Fruit fly (Drosophila melanogaster) whole organism, embryonic: ENCODE measurements around the gene Cip4.

ENCODE experiments used
- ATbp ChIP-seq: fragments of 200-800 bp; sonication (Bioruptor generic); optimal IDR thresholded peaks from 2 replicates; lab custom pipeline; 2017; ENCODE audit warnings: missing biosample characterization, mild to moderate bottlenecking, missing genetic modification characterization, missing genetic modification reagents
- BEAF-32 ChIP-seq: fragments of 200-800 bp; sonication (Bioruptor generic); optimal IDR thresholded peaks from 3 replicates; lab custom pipeline; 2017; ENCODE audit warnings: missing biosample characterization, missing genetic modification characterization, mild to moderate bottlenecking, moderate library complexity, missing genetic modification reagents
- CG10209 ChIP-seq: fragments of 200-800 bp; sonication (Bioruptor generic); optimal IDR thresholded peaks from 3 replicates; lab custom pipeline; 2017; ENCODE audit warnings: missing biosample characterization, mild to moderate bottlenecking, missing genetic modification characterization, missing genetic modification reagents
- CG12071 ChIP-seq: fragments of 200-800 bp; sonication (Bioruptor generic); optimal IDR thresholded peaks from 3 replicates; lab custom pipeline; 2018; ENCODE audit warnings: missing biosample characterization, mild to moderate bottlenecking, missing genetic modification characterization
- CG13287 ChIP-seq: fragments of 200-800 bp; sonication (Bioruptor generic); IDR thresholded peaks from 2 replicates; pipeline ENCODE4 v1.3.6; 2022; ENCODE audit warnings: missing biosample characterization, missing genetic modification characterization; ENCODE audit not compliant: partially characterized antibody
- CG13624 ChIP-seq: fragments of 200-800 bp; sonication (Bioruptor generic); optimal IDR thresholded peaks from 2 replicates; lab custom pipeline; 2016; ENCODE audit warnings: missing biosample characterization, missing genetic modification characterization
- CG13775 ChIP-seq: fragments of 200-800 bp; sonication (Bioruptor generic); optimal IDR thresholded peaks from 3 replicates; lab custom pipeline; 2017; ENCODE audit warnings: missing biosample characterization, mild to moderate bottlenecking, missing genetic modification characterization
- CG15479 ChIP-seq: fragments of 200-800 bp; sonication (Bioruptor generic); optimal IDR thresholded peaks from 3 replicates; lab custom pipeline; 2019; ENCODE audit warnings: missing biosample characterization, mild to moderate bottlenecking, missing genetic modification characterization, moderate library complexity
- CG15514 ChIP-seq: fragments of 200-800 bp; sonication (Bioruptor generic); optimal IDR thresholded peaks from 3 replicates; lab custom pipeline; 2017; ENCODE audit warnings: missing biosample characterization, missing genetic modification characterization, mild to moderate bottlenecking, moderate library complexity, missing genetic modification reagents
- CG15601 ChIP-seq: fragments of 200-800 bp; sonication (Bioruptor generic); optimal IDR thresholded peaks from 3 replicates; lab custom pipeline; 2019; ENCODE audit warnings: missing biosample characterization, mild to moderate bottlenecking, missing genetic modification characterization, moderate library complexity
- CG17568 ChIP-seq: fragments of 200-800 bp; sonication (Bioruptor generic); optimal IDR thresholded peaks from 2 replicates; lab custom pipeline; 2018; ENCODE audit warnings: missing biosample characterization, mild to moderate bottlenecking, missing genetic modification characterization, moderate library complexity
- CG17802 ChIP-seq: fragments of 200-800 bp; sonication (Bioruptor generic); optimal IDR thresholded peaks from 2 replicates; lab custom pipeline; 2018; ENCODE audit warnings: missing biosample characterization, mild to moderate bottlenecking, missing genetic modification characterization, moderate library complexity
- CG18262 ChIP-seq: fragments of 200-800 bp; optimal IDR thresholded peaks from 3 replicates; lab custom pipeline; 2019; ENCODE audit warnings: missing biosample characterization, mild to moderate bottlenecking, missing genetic modification characterization, moderate library complexity
- CG18476 ChIP-seq: fragments of 200-800 bp; sonication (Bioruptor generic); optimal IDR thresholded peaks from 2 replicates; lab custom pipeline; 2016; ENCODE audit warnings: missing biosample characterization, mild to moderate bottlenecking, missing genetic modification characterization
- CG30020 ChIP-seq: fragments of 200-800 bp; optimal IDR thresholded peaks from 2 replicates; lab custom pipeline; 2019; ENCODE audit warnings: missing biosample characterization, mild to moderate bottlenecking, missing genetic modification characterization, moderate library complexity
- CG3281 ChIP-seq: fragments of 200-800 bp; sonication (Bioruptor generic); optimal IDR thresholded peaks from 3 replicates; lab custom pipeline; 2017; ENCODE audit warnings: missing biosample characterization, mild to moderate bottlenecking, missing genetic modification characterization
- CG3847 ChIP-seq: fragments of 200-800 bp; sonication (Bioruptor generic); IDR thresholded peaks from 2 replicates; pipeline ENCODE4 v1.3.6; 2022; ENCODE audit warnings: missing biosample characterization, missing genetic modification characterization
- CG6854 ChIP-seq: fragments of 200-800 bp; sonication (Bioruptor generic); optimal IDR thresholded peaks from 3 replicates; lab custom pipeline; 2017; ENCODE audit warnings: missing biosample characterization, mild to moderate bottlenecking, missing genetic modification characterization
- CoRest ChIP-seq: fragments of 200-800 bp; sonication (Bioruptor generic); optimal IDR thresholded peaks from 3 replicates; lab custom pipeline; 2018; ENCODE audit warnings: missing biosample characterization, mild to moderate bottlenecking, missing genetic modification characterization, moderate library complexity
- D19A ChIP-seq: fragments of 200-800 bp; optimal IDR thresholded peaks from 3 replicates; lab custom pipeline; 2019; ENCODE audit warnings: missing biosample characterization, mild to moderate bottlenecking, missing genetic modification characterization, moderate library complexity
- Doc2 ChIP-seq: fragments of 200-800 bp; sonication (Bioruptor generic); IDR thresholded peaks from 2 replicates; pipeline ENCODE4 v1.3.6; 2022; ENCODE audit warnings: missing biosample characterization, missing genetic modification characterization
- Fer3 ChIP-seq: fragments of 200-800 bp; sonication (Bioruptor generic); optimal IDR thresholded peaks from 2 replicates; lab custom pipeline; 2018; ENCODE audit warnings: missing biosample characterization, mild to moderate bottlenecking, missing genetic modification characterization, moderate library complexity
- MESR4 ChIP-seq: fragments of 200-800 bp; sonication (Bioruptor generic); optimal IDR thresholded peaks from 2 replicates; lab custom pipeline; 2018; ENCODE audit warnings: missing biosample characterization, mild to moderate bottlenecking, missing genetic modification characterization, moderate library complexity
- Max ChIP-seq: fragments of 200-800 bp; sonication (Bioruptor generic); optimal IDR thresholded peaks from 2 replicates; lab custom pipeline; 2016; ENCODE audit warnings: missing biosample characterization, mild to moderate bottlenecking, missing genetic modification characterization
- Nf-YC ChIP-seq: fragments of 200-800 bp; optimal IDR thresholded peaks from 3 replicates; lab custom pipeline; 2019; ENCODE audit warnings: missing biosample characterization, mild to moderate bottlenecking, missing genetic modification characterization, moderate library complexity
- Opbp ChIP-seq: fragments of 200-800 bp; sonication (Bioruptor generic); IDR thresholded peaks from 3 replicates; pipeline ENCODE4 v1.3.6; 2022; ENCODE audit warnings: missing biosample characterization, missing genetic modification characterization; ENCODE audit not compliant: partially characterized antibody
- Six4 ChIP-seq: fragments of 200-800 bp; sonication (Bioruptor generic); optimal IDR thresholded peaks from 2 replicates; lab custom pipeline; 2016; ENCODE audit warnings: missing biosample characterization, missing genetic modification characterization
- Stat92E ChIP-seq, 3 experiments: fragments of >200 bp in 2 of 3; fragments of 200-800 bp in 1 of 3; sonication (Bioruptor generic) in 1 of 3; optimal IDR thresholded peaks; 2 replicates each; lab custom pipeline; 2017 to 2019; ENCODE audit warnings: missing biosample characterization in 3 of 3, missing genetic modification characterization in 3 of 3, mild to moderate bottlenecking in 1 of 3, moderate library complexity in 1 of 3
- TFAM ChIP-seq: fragments of 200-800 bp; sonication (Bioruptor generic); optimal IDR thresholded peaks from 2 replicates; lab custom pipeline; 2017; ENCODE audit warnings: missing biosample characterization, missing genetic modification characterization, inconsistent platforms
- YL-1 ChIP-seq: fragments of 200-800 bp; sonication (Bioruptor generic); optimal IDR thresholded peaks from 3 replicates; lab custom pipeline; 2017; ENCODE audit warnings: missing biosample characterization, mild to moderate bottlenecking, missing genetic modification characterization
- bcd ChIP-seq: fragments of 200-800 bp; sonication (Bioruptor generic); optimal IDR thresholded peaks from 2 replicates; lab custom pipeline; 2017; ENCODE audit warnings: missing biosample characterization, mild to moderate bottlenecking, missing genetic modification characterization
- br ChIP-seq: fragments of >200 bp; optimal IDR thresholded peaks from 2 replicates; lab custom pipeline; 2017
- chif ChIP-seq, 2 experiments: fragments of 200-800 bp; sonication (Bioruptor generic); optimal IDR thresholded peaks; 3 replicates each; lab custom pipeline; 2016; ENCODE audit warnings: missing biosample characterization in 2 of 2, missing genetic modification characterization in 2 of 2
- ci ChIP-seq: fragments of 200-800 bp; sonication (Bioruptor generic); IDR thresholded peaks from 3 replicates; pipeline ENCODE4 v1.3.6; 2022; ENCODE audit warnings: missing biosample characterization, missing genetic modification characterization
- corto ChIP-seq: fragments of 200-800 bp; sonication (Bioruptor generic); optimal IDR thresholded peaks from 2 replicates; lab custom pipeline; 2016; ENCODE audit warnings: missing biosample characterization, mild to moderate bottlenecking, missing genetic modification characterization, moderate library complexity
- da ChIP-seq: fragments of 200-800 bp; sonication (Bioruptor generic); optimal IDR thresholded peaks from 2 replicates; lab custom pipeline; 2016; ENCODE audit warnings: missing biosample characterization, missing genetic modification characterization
- dmrt11E ChIP-seq: fragments of 200-800 bp; sonication (Bioruptor generic); optimal IDR thresholded peaks from 3 replicates; lab custom pipeline; 2018; ENCODE audit warnings: missing biosample characterization, mild to moderate bottlenecking, missing genetic modification characterization, moderate library complexity
- dysf ChIP-seq: fragments of 200-800 bp; sonication (Bioruptor generic); IDR thresholded peaks from 3 replicates; pipeline ENCODE4 v1.3.6; 2022; ENCODE audit warnings: missing biosample characterization, missing genetic modification characterization
- ems ChIP-seq: fragments of 200-800 bp; sonication (Bioruptor generic); optimal IDR thresholded peaks from 3 replicates; lab custom pipeline; 2016; ENCODE audit warnings: missing biosample characterization, missing genetic modification characterization
- fd96Cb ChIP-seq: fragments of 200-800 bp; sonication (Bioruptor generic); optimal IDR thresholded peaks from 2 replicates; lab custom pipeline; 2018; ENCODE audit warnings: missing biosample characterization, mild to moderate bottlenecking, missing genetic modification characterization, moderate library complexity
- grn ChIP-seq: fragments of 200-800 bp; sonication (Bioruptor generic); optimal IDR thresholded peaks from 3 replicates; lab custom pipeline; 2017; ENCODE audit warnings: missing biosample characterization, missing genetic modification characterization
- p53 ChIP-seq: fragments of 200-800 bp; sonication (Bioruptor generic); optimal IDR thresholded peaks from 2 replicates; lab custom pipeline; 2016; ENCODE audit warnings: missing biosample characterization, missing genetic modification characterization
- row ChIP-seq: fragments of 200-800 bp; sonication (Bioruptor generic); IDR thresholded peaks from 3 replicates; pipeline ENCODE4 v1.3.6; 2022; ENCODE audit warnings: missing biosample characterization, missing genetic modification characterization
- sens ChIP-seq: fragments of 200-800 bp; sonication (Bioruptor generic); peaks from one replicate; lab custom pipeline; 2016; ENCODE audit warnings: missing biosample characterization, missing genetic modification characterization
- slbo ChIP-seq: fragments of 200-800 bp; sonication (Bioruptor generic); IDR thresholded peaks from 2 replicates; pipeline ENCODE4 v1.3.6; 2022; ENCODE audit warnings: missing biosample characterization, missing genetic modification characterization
- tio ChIP-seq: fragments of 200-800 bp; sonication (Bioruptor generic); optimal IDR thresholded peaks from 2 replicates; lab custom pipeline; 2017; ENCODE audit warnings: missing biosample characterization, missing genetic modification characterization, inconsistent platforms
- vvl ChIP-seq: fragments of 200-800 bp; sonication (Bioruptor generic); IDR thresholded peaks from 2 replicates; pipeline ENCODE4 v1.3.6; 2022; ENCODE audit warnings: missing biosample characterization, missing genetic modification characterization
- wor ChIP-seq: fragments of 200-800 bp; sonication (Bioruptor generic); IDR thresholded peaks from 2 replicates; pipeline ENCODE4 v1.3.6; 2022; ENCODE audit warnings: missing biosample characterization, missing genetic modification characterization

The Cip4 gene

DNA sequence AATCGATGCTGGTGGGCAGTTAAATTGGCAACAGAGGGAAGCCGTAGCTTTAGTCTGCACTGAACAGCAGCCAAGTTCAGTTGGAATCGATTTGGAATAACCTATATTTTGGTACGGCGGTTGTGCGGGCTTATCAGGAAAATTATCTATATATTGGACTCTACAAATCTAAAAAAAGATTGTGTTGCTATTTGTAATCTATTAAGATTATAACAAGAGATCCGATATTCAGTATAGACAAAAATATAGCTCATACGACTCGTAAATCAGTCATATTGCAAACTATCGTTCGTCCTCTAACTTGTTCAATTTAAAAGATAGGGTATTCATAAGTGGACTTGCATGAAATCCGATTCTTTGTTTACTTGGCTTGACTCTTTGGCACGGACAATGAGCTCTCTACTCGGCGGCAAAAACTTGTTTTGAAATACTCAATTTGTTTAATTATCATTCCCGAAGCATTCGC, 75.3 kb downstream of the Cip4 start, which contains the start of gene Hexo1 (continued):
- TF ChIP-seq Nf-YC (tag; lab: Kevin White, UChicago), result peak; percentile 0

DNA sequence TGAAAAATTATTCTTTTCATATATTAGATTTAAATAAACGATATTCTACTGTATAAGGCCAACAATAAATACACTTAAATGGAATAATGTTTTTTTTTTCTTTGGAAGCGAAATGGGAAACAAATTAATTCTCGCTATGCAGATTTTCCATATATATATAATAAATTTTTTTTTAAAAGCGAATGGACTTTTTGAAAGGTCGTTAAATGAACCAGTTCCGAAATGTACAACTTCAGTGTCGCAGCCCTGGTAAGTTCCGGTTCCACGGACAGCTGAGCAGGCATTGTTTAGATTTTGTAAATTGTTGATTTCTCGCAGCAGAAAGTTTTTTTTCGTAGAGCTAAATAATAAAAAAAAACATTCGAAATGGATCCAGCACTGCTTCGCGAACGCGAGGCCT, 77.1 kb downstream of the Cip4 start, which contains the start of gene TfIIEbeta:
Gene TfIIEbeta, plus strand, starts transcription at position 255 of the 400 bp plus-strand sequence.
- TF ChIP-seq ems (GFP tag; lab: Kevin White, UChicago), result no peak
- TF ChIP-seq CG10209, result peak; percentile 6
- TF ChIP-seq D19A (tag; lab: Kevin White, UChicago), result peak; percentile 96
- no peak for TF ChIP-seq da
- no peak for TF ChIP-seq Six4 (GFP tag; lab: Kevin White, UChicago)
- no peak for TF ChIP-seq corto
- peak; percentile 20 for TF ChIP-seq bcd (GFP tag; lab: Kevin White, UChicago)
- peak; percentile 18 for TF ChIP-seq CG15601 (tag; lab: Kevin White, UChicago)
- peak; percentile 42 for TF ChIP-seq CoRest (tag; lab: Kevin White, UChicago)
- TF ChIP-seq CG17568 (GFP tag; lab: Kevin White, UChicago), result no peak
- TF ChIP-seq grn (GFP tag; lab: Kevin White, UChicago), result no peak
- peak; percentile 8 for TF ChIP-seq CG13775 (GFP tag; lab: Kevin White, UChicago)
- no peak for TF ChIP-seq p53 (GFP tag; lab: Kevin White, UChicago)
- no peak for TF ChIP-seq Max (GFP tag; lab: Kevin White, UChicago)
- TF ChIP-seq Stat92E (GFP tag; optimal IDR thresholded peaks at IDR 0.05; lab: Kevin White, UChicago), result peak in 1 of 3 experiments; percentile 6
- TF ChIP-seq CG12071 (GFP tag; lab: Kevin White, UChicago), result no peak
- peak; percentile 54 for TF ChIP-seq slbo
- TF ChIP-seq row (GFP tag; lab: Robert Waterston, UW), result peak; percentile 82
- no peak for TF ChIP-seq TFAM (GFP tag; lab: Kevin White, UChicago)
- TF ChIP-seq tio, result no peak
- peak; percentile 36; the same call in 1 of the 3 replicates for TF ChIP-seq dysf (GFP tag; lab: Robert Waterston, UW)
- peak; percentile 46 for TF ChIP-seq vvl (GFP tag; lab: Robert Waterston, UW)
- no peak for TF ChIP-seq br (lab: Kevin White, UChicago)
- peak; percentile 100 for TF ChIP-seq CG15514 (GFP tag; lab: Kevin White, UChicago)
- TF ChIP-seq dmrt11E (tag; lab: Kevin White, UChicago), result peak; percentile 23
- TF ChIP-seq CG18476 (GFP tag; lab: Kevin White, UChicago), result peak; percentile 9
- peak; percentile 24 for TF ChIP-seq fd96Cb (tag; lab: Kevin White, UChicago)
- TF ChIP-seq CG3847 (GFP tag; lab: Robert Waterston, UW), result 0 out of 2 replicates have a peak, but pooled peaks have one; percentile 9
- TF ChIP-seq CG13624, result no peak
- no peak for TF ChIP-seq CG15479
- peak; percentile 1 for TF ChIP-seq BEAF-32 (GFP tag; lab: Kevin White, UChicago)
- TF ChIP-seq Opbp (GFP tag; lab: Robert Waterston, UW), result no peak
- TF ChIP-seq CG13287 (GFP tag; lab: Robert Waterston, UW), result peak; percentile 46; the same call in 1 of the 2 replicates
- TF ChIP-seq ATbp (GFP tag; lab: Kevin White, UChicago), result no peak
- no peak for TF ChIP-seq CG6854 (GFP tag; lab: Kevin White, UChicago)
- peak; percentile 4 for TF ChIP-seq CG30020
- TF ChIP-seq Fer3 (tag; lab: Kevin White, UChicago), result peak; percentile 46
- TF ChIP-seq chif (GFP tag; optimal IDR thresholded peaks at IDR 0.05; lab: Kevin White, UChicago), result no peak
- TF ChIP-seq ci, result peak; percentile 44; the same call in 2 of the 3 replicates
- TF ChIP-seq CG17802 (tag; lab: Kevin White, UChicago), result no peak
- peak; percentile 41 for TF ChIP-seq MESR4 (GFP tag; lab: Kevin White, UChicago)
- TF ChIP-seq wor (GFP tag; lab: Robert Waterston, UW), result no peak
- peak; percentile 61 for TF ChIP-seq YL-1
- peak; percentile 64 for TF ChIP-seq sens (GFP tag; lab: Kevin White, UChicago)
- peak; percentile 51 for TF ChIP-seq CG3281 (GFP tag; lab: Kevin White, UChicago)
- TF ChIP-seq Doc2 (GFP tag; lab: Robert Waterston, UW), result no peak
- TF ChIP-seq CG18262, result peak; percentile 31
